Worm (Caenorhabditis elegans) whole organism, mixed stage, embryonic: ENCODE data around the gene C17H11.5.

Experiments used
- elt-1 ChIP-seq: sonication (generic microtip); optimal IDR thresholded peaks from 2 replicates; lab custom pipeline; 2017; ENCODE audit warnings: missing genetic modification characterization, mild to moderate bottlenecking, missing compliant biosample characterization, antibody characterized with exemption, moderate library complexity, borderline replicate concordance; ENCODE audit not compliant: insufficient read depth
- elt-3 ChIP-seq: fragments of 150-350 bp; optimal IDR thresholded peaks from 2 replicates; lab custom pipeline; 2014; ENCODE audit warnings: missing biosample characterization, missing genetic modification characterization
- ham-2 ChIP-seq: fragments of 200-800 bp; sonication (Bioruptor generic); optimal IDR thresholded peaks from 2 replicates; lab custom pipeline; 2018; ENCODE audit warnings: mild to moderate bottlenecking, missing genetic modification characterization, missing compliant biosample characterization
- lsy-2 ChIP-seq: fragments of 150-350 bp; optimal IDR thresholded peaks from 2 replicates; lab custom pipeline; 2014; ENCODE audit warnings: missing biosample characterization, missing genetic modification characterization
- nhr-12 ChIP-seq: fragments of 150-350 bp; optimal IDR thresholded peaks from 2 replicates; lab custom pipeline; 2014; ENCODE audit warnings: missing biosample characterization, missing genetic modification characterization
- nhr-237 ChIP-seq: fragments of 150-350 bp; optimal IDR thresholded peaks from 2 replicates; lab custom pipeline; 2014; ENCODE audit warnings: missing biosample characterization, missing genetic modification characterization
- nhr-76 ChIP-seq: sonication (generic microtip); optimal IDR thresholded peaks from 2 replicates; lab custom pipeline; 2017; ENCODE audit warnings: missing biosample characterization, missing genetic modification characterization
- pha-4 ChIP-seq: fragments of 150-350 bp; optimal IDR thresholded peaks from 2 replicates; lab custom pipeline; 2018; ENCODE audit warnings: missing biosample characterization, missing genetic modification reagents, missing genetic modification characterization
- unc-39 ChIP-seq: fragments of 150-350 bp; optimal IDR thresholded peaks from 2 replicates; lab custom pipeline; 2014; ENCODE audit warnings: missing biosample characterization, missing genetic modification characterization
- zip-8 ChIP-seq: fragments of 150-350 bp; optimal IDR thresholded peaks from 2 replicates; lab custom pipeline; 2014; ENCODE audit warnings: missing biosample characterization, missing genetic modification characterization

DNA sequence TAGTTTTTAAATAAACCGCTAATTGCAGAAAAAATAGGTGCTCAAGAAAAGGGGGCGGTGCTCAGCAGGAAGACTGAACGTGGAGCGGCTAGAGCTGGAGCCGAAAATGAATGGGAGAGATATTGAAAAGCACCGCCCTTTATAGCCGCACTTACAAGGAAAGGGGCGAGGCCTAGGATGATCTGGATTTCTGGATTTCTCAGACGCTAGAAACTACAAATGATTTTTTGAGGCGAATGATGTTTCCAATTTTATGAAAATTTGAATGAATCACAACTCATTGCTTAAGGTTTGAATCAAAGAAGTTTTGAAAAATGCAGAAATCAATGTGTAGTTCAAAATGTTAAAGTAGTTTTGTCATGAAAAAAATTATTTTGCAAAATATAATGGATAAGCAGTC is 40.0 kb upstream of the C17H11.5 start, which contains the start of gene K02A6.2:
- TF ChIP-seq elt-3 (tag; lab: Kevin White, UChicago) (no peak), nhr-237 (tag; lab: Kevin White, UChicago) (no peak), pha-4 (tag; lab: Kevin White, UChicago) (no peak), nhr-12 (tag; lab: Kevin White, UChicago) (no peak), elt-1 (no peak), lsy-2 (tag; lab: Kevin White, UChicago) (no peak), nhr-76 (tag; lab: Kevin White, UChicago) (no peak), ham-2 (no peak), zip-8 (tag; lab: Kevin White, UChicago) (no peak), unc-39 (tag; lab: Kevin White, UChicago) (no peak)
